Fruit fly (Drosophila melanogaster): Measurements from ENCODE around the gene CG32052.

DNA sequence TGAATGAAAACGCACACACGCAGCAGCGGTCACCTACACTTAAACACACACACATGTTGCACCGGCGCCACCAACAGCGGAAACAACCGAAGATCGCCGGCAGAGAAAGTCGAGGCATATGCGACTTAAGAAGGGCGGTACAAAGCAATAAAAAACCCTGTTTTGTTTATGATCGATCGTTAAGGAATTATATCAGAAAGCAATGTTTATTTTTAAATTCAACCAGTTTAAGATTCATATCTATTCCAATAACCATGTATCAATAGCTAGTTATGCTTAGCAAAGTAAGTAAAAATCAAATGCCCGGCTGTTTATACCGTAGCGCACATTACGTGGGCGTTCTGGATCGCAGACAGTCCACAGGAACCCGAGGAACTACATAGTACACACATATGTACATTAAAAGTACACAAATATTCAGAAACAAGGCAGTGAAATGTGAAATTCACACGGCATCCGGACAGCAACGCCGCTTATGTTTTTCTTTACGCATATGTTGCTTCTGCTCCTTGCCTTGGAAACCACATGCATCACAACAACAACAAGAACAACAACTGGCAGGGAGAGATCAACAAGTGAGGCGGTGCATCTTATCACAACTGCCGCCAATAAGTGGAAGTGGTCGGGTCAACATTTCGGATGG lies 69.1 kb downstream of the CG32052 start:
- TF ChIP-seq CTCF (optimal IDR thresholded peaks at IDR 0.05) (no peak), CG8478 (optimal IDR thresholded peaks at IDR 0.05) (no peak)
